Fruit fly (Drosophila melanogaster) whole organism, embryonic: ENCODE data around the gene PIG-Wb.
A peak's percentile ranks its signal among the peaks of the same experiment; 100 is the strongest.

Experiments used
- CG10431 ChIP-seq: fragments of 200-800 bp; sonication (Bioruptor generic); optimal IDR thresholded peaks from 3 replicates; lab custom pipeline; 2018; ENCODE audit warnings: missing biosample characterization, mild to moderate bottlenecking, missing genetic modification characterization
- CG10654 ChIP-seq: fragments of 200-800 bp; sonication (Bioruptor generic); optimal IDR thresholded peaks from 2 replicates; lab custom pipeline; 2016; ENCODE audit warnings: missing biosample characterization, missing genetic modification characterization
- CG12071 ChIP-seq: fragments of 200-800 bp; sonication (Bioruptor generic); optimal IDR thresholded peaks from 3 replicates; lab custom pipeline; 2018; ENCODE audit warnings: missing biosample characterization, mild to moderate bottlenecking, missing genetic modification characterization
- CG12299 ChIP-seq: fragments of 200-800 bp; sonication (Bioruptor generic); optimal IDR thresholded peaks from 2 replicates; lab custom pipeline; 2018; ENCODE audit warnings: missing biosample characterization, mild to moderate bottlenecking, missing genetic modification characterization
- CG12391 ChIP-seq: fragments of 200-800 bp; sonication (Bioruptor generic); optimal IDR thresholded peaks from 3 replicates; lab custom pipeline; 2018; ENCODE audit warnings: missing biosample characterization, mild to moderate bottlenecking, missing genetic modification characterization, moderate library complexity
- CG1529 ChIP-seq: fragments of 200-800 bp; sonication (Bioruptor generic); optimal IDR thresholded peaks from 3 replicates; lab custom pipeline; 2018; ENCODE audit warnings: missing biosample characterization, missing genetic modification characterization
- CG15601 ChIP-seq: fragments of 200-800 bp; sonication (Bioruptor generic); optimal IDR thresholded peaks from 3 replicates; lab custom pipeline; 2019; ENCODE audit warnings: missing biosample characterization, mild to moderate bottlenecking, missing genetic modification characterization, moderate library complexity
- CG16863 ChIP-seq: fragments of 200-800 bp; sonication (Bioruptor generic); optimal IDR thresholded peaks from 3 replicates; lab custom pipeline; 2016; ENCODE audit warnings: missing biosample characterization, missing genetic modification characterization
- CG1792 ChIP-seq: fragments of 200-800 bp; sonication (Bioruptor generic); optimal IDR thresholded peaks from 2 replicates; lab custom pipeline; 2016; ENCODE audit warnings: missing biosample characterization, missing genetic modification characterization
- CG18262 ChIP-seq: fragments of 200-800 bp; optimal IDR thresholded peaks from 3 replicates; lab custom pipeline; 2019; ENCODE audit warnings: missing biosample characterization, mild to moderate bottlenecking, missing genetic modification characterization, moderate library complexity
- CG18476 ChIP-seq: fragments of 200-800 bp; sonication (Bioruptor generic); optimal IDR thresholded peaks from 2 replicates; lab custom pipeline; 2016; ENCODE audit warnings: missing biosample characterization, mild to moderate bottlenecking, missing genetic modification characterization
- CG31365 ChIP-seq: fragments of 200-800 bp; sonication (Bioruptor generic); optimal IDR thresholded peaks from 2 replicates; lab custom pipeline; 2018; ENCODE audit warnings: missing biosample characterization, mild to moderate bottlenecking, missing genetic modification characterization
- CG33213 ChIP-seq: fragments of 200-800 bp; sonication (Bioruptor generic); optimal IDR thresholded peaks from 3 replicates; lab custom pipeline; 2016; ENCODE audit warnings: missing biosample characterization, missing genetic modification characterization
- CG3407 ChIP-seq: fragments of 200-800 bp; sonication (Bioruptor generic); optimal IDR thresholded peaks from 2 replicates; lab custom pipeline; 2018; ENCODE audit warnings: missing biosample characterization, mild to moderate bottlenecking, missing genetic modification characterization
- CG6175 ChIP-seq: fragments of 200-800 bp; sonication (Bioruptor generic); IDR thresholded peaks from 3 replicates; pipeline ENCODE4 v1.3.6; 2022; ENCODE audit warnings: missing biosample characterization, missing genetic modification characterization
- CG6254 ChIP-seq: fragments of 200-800 bp; sonication (Bioruptor generic); optimal IDR thresholded peaks from 3 replicates; lab custom pipeline; 2017; ENCODE audit warnings: mild to moderate bottlenecking, missing biosample characterization, missing genetic modification reagents, missing genetic modification characterization
- CG7745 ChIP-seq: fragments of 200-800 bp; sonication (Bioruptor generic); optimal IDR thresholded peaks from 2 replicates; lab custom pipeline; 2018; ENCODE audit warnings: missing biosample characterization, mild to moderate bottlenecking, missing genetic modification characterization, moderate library complexity
- CHES-1-like ChIP-seq: fragments of 200-800 bp; sonication (Bioruptor generic); optimal IDR thresholded peaks from 2 replicates; lab custom pipeline; 2016; ENCODE audit warnings: missing biosample characterization, missing genetic modification characterization
- D ChIP-seq, 2 experiments: fragments of 200-800 bp in 1 of 2; fragments of >200 bp in 1 of 2; sonication (Bioruptor generic) in 1 of 2; optimal IDR thresholded peaks; 2 replicates in 1 of 2; 3 replicates in 1 of 2; lab custom pipeline; 2017; ENCODE audit warnings: mild to moderate bottlenecking in 1 of 2, missing biosample characterization in 1 of 2, missing genetic modification characterization in 1 of 2, missing genetic modification reagents in 1 of 2
- D19A ChIP-seq: fragments of 200-800 bp; optimal IDR thresholded peaks from 3 replicates; lab custom pipeline; 2019; ENCODE audit warnings: missing biosample characterization, mild to moderate bottlenecking, missing genetic modification characterization, moderate library complexity
- Dll ChIP-seq: fragments of 200-800 bp; sonication (Bioruptor generic); IDR thresholded peaks from 4 replicates; pipeline ENCODE4 v1.3.6; 2022; ENCODE audit warnings: missing biosample characterization, missing genetic modification characterization; ENCODE audit not compliant: partially characterized antibody
- Drgx ChIP-seq: fragments of 200-800 bp; sonication (Bioruptor generic); IDR thresholded peaks from 2 replicates; pipeline ENCODE4 v1.3.6; 2022; ENCODE audit warnings: missing biosample characterization, missing genetic modification characterization
- Gsc ChIP-seq: fragments of 200-800 bp; sonication (Bioruptor generic); IDR thresholded peaks from 2 replicates; pipeline ENCODE4 v1.3.6; 2022; ENCODE audit warnings: missing biosample characterization, missing genetic modification characterization
- H15 ChIP-seq: fragments of 200-800 bp; sonication (Bioruptor generic); IDR thresholded peaks from 3 replicates; pipeline ENCODE4 v1.3.6; 2022; ENCODE audit warnings: missing biosample characterization, missing genetic modification characterization
- Hey ChIP-seq: fragments of 200-800 bp; sonication (Bioruptor generic); optimal IDR thresholded peaks from 3 replicates; lab custom pipeline; 2018; ENCODE audit warnings: missing biosample characterization, mild to moderate bottlenecking, missing genetic modification characterization
- Hmr ChIP-seq: fragments of 200-800 bp; sonication (Bioruptor generic); optimal IDR thresholded peaks from 3 replicates; lab custom pipeline; 2017; ENCODE audit warnings: mild to moderate bottlenecking, missing biosample characterization, missing genetic modification reagents, missing genetic modification characterization
- Meics ChIP-seq: fragments of 200-800 bp; sonication (Bioruptor generic); optimal IDR thresholded peaks from 2 replicates; lab custom pipeline; 2017; ENCODE audit warnings: missing biosample characterization, mild to moderate bottlenecking, missing genetic modification characterization
- Myb ChIP-seq: fragments of 200-800 bp; sonication (Bioruptor generic); optimal IDR thresholded peaks from 2 replicates; lab custom pipeline; 2016; ENCODE audit warnings: missing biosample characterization, missing genetic modification characterization
- Opbp ChIP-seq: fragments of 200-800 bp; sonication (Bioruptor generic); IDR thresholded peaks from 3 replicates; pipeline ENCODE4 v1.3.6; 2022; ENCODE audit warnings: missing biosample characterization, missing genetic modification characterization; ENCODE audit not compliant: partially characterized antibody
- Ptx1 ChIP-seq: fragments of 200-800 bp; sonication (Bioruptor generic); IDR thresholded peaks from 2 replicates; pipeline ENCODE4 v1.3.6; 2022; ENCODE audit warnings: missing biosample characterization, missing genetic modification characterization
- Xbp1 ChIP-seq: fragments of 200-800 bp; sonication (Bioruptor generic); optimal IDR thresholded peaks from 3 replicates; lab custom pipeline; 2016; ENCODE audit warnings: missing biosample characterization, mild to moderate bottlenecking, missing genetic modification characterization
- bsh ChIP-seq, 2 experiments: fragments of 200-800 bp; sonication (Bioruptor generic); optimal IDR thresholded peaks; 2 replicates each; lab custom pipeline; 2017 to 2018; ENCODE audit warnings: mild to moderate bottlenecking in 2 of 2, missing biosample characterization in 2 of 2, missing genetic modification characterization in 2 of 2, moderate library complexity in 1 of 2
- crol ChIP-seq: fragments of 200-800 bp; sonication (Bioruptor generic); IDR thresholded peaks from 2 replicates; pipeline ENCODE4 v1.3.6; 2022; ENCODE audit warnings: missing biosample characterization, missing genetic modification characterization
- dpn ChIP-seq, 2 experiments: fragments of 200-800 bp; sonication (Bioruptor generic); optimal IDR thresholded peaks; 3 replicates each; lab custom pipeline; 2016; ENCODE audit warnings: missing biosample characterization in 2 of 2, missing genetic modification characterization in 2 of 2
- en ChIP-seq: fragments of 200-800 bp; sonication (Bioruptor generic); optimal IDR thresholded peaks from 2 replicates; lab custom pipeline; 2016; ENCODE audit warnings: missing biosample characterization, missing genetic modification characterization
- fd64A ChIP-seq: fragments of 200-800 bp; sonication (Bioruptor generic); optimal IDR thresholded peaks from 3 replicates; lab custom pipeline; 2018; ENCODE audit warnings: missing biosample characterization, mild to moderate bottlenecking, missing genetic modification characterization
- gce ChIP-seq: fragments of 200-800 bp; sonication (Bioruptor generic); IDR thresholded peaks from 3 replicates; pipeline ENCODE4 v1.3.6; 2022; ENCODE audit warnings: missing biosample characterization, missing genetic modification characterization
- grn ChIP-seq: fragments of 200-800 bp; sonication (Bioruptor generic); optimal IDR thresholded peaks from 3 replicates; lab custom pipeline; 2017; ENCODE audit warnings: missing biosample characterization, missing genetic modification characterization
- hkb ChIP-seq, 2 experiments: fragments of 200-800 bp in 1 of 2; fragments of >200 bp in 1 of 2; sonication (Bioruptor generic) in 1 of 2; IDR thresholded peaks in 1 of 2; optimal IDR thresholded peaks in 1 of 2; 2 replicates each; pipeline versions ENCODE4 v1.3.6 to Lab custom; 2017 to 2022; ENCODE audit warnings: missing biosample characterization in 1 of 2, missing genetic modification characterization in 1 of 2
- jing ChIP-seq: fragments of 200-800 bp; sonication (Bioruptor generic); optimal IDR thresholded peaks from 2 replicates; lab custom pipeline; 2018; ENCODE audit warnings: missing biosample characterization, mild to moderate bottlenecking, missing genetic modification characterization
- knrl ChIP-seq: fragments of 200-800 bp; sonication (Bioruptor generic); IDR thresholded peaks from 3 replicates; pipeline ENCODE4 v1.3.6; 2022; ENCODE audit warnings: missing biosample characterization, missing genetic modification characterization; ENCODE audit not compliant: partially characterized antibody
- lmd ChIP-seq: fragments of 200-800 bp; sonication (Bioruptor generic); IDR thresholded peaks from 2 replicates; pipeline ENCODE4 v1.3.6; 2022; ENCODE audit warnings: missing biosample characterization, missing genetic modification characterization
- sc ChIP-seq, 3 experiments: fragments of >200 bp in 2 of 3; fragments of 200-800 bp in 1 of 3; sonication (Bioruptor generic) in 1 of 3; optimal IDR thresholded peaks; 2 replicates in 2 of 3; 3 replicates in 1 of 3; lab custom pipeline; 2017; ENCODE audit warnings: mild to moderate bottlenecking in 1 of 3, missing biosample characterization in 1 of 3, missing genetic modification characterization in 1 of 3, missing genetic modification reagents in 1 of 3
- sob ChIP-seq: fragments of 200-800 bp; sonication (Bioruptor generic); IDR thresholded peaks from 2 replicates; pipeline ENCODE4 v1.3.6; 2022; ENCODE audit warnings: missing biosample characterization, missing genetic modification characterization
- trh ChIP-seq: fragments of 200-800 bp; sonication (Bioruptor generic); optimal IDR thresholded peaks from 2 replicates; lab custom pipeline; 2016; ENCODE audit warnings: missing biosample characterization, missing genetic modification characterization
- ttk ChIP-seq: fragments of 200-800 bp; sonication (Bioruptor generic); IDR thresholded peaks from 2 replicates; pipeline ENCODE4 v2.1.2; 2022; ENCODE audit warnings: missing biosample characterization, missing genetic modification characterization
- tup ChIP-seq: fragments of 200-800 bp; sonication (Bioruptor generic); optimal IDR thresholded peaks from 2 replicates; lab custom pipeline; 2016; ENCODE audit warnings: missing biosample characterization, mild to moderate bottlenecking, missing genetic modification characterization, moderate library complexity

Gene PIG-Wb

dm6 chr3L:1690727-1691413 lies 47.0 kb downstream of the PIG-Wb start (continued):
- TF ChIP-seq trh (GFP tag; lab: Kevin White, UChicago) (no peak), Ptx1 (peak; percentile 29), CG16863 (GFP tag; lab: Kevin White, UChicago) (peak; percentile 5), H15 (peak; percentile 40; the same call in 1 of the 3 replicates), Drgx (GFP tag; lab: Robert Waterston, UW) (peak; percentile 75), crol (GFP tag; lab: Robert Waterston, UW) (peak; percentile 44), Xbp1 (GFP tag; lab: Kevin White, UChicago) (peak; percentile 20), CG10431 (GFP tag; lab: Kevin White, UChicago) (peak; percentile 69), ttk (GFP tag; lab: Robert Waterston, UW) (peak; percentile 56; the same call in 1 of the 2 replicates), CG15601 (tag; lab: Kevin White, UChicago) (peak; percentile 35), CG6175 (GFP tag; lab: Robert Waterston, UW) (0 out of 3 replicates have a peak, but pooled peaks have one; percentile 9), hkb (optimal IDR thresholded peaks at IDR 0.05; lab: Kevin White, UChicago) (no peak), hkb (GFP tag; IDR thresholded peaks at IDR 0.05; lab: Robert Waterston, UW) (0 out of 2 replicates have a peak, but pooled peaks have one; percentile 41), CG1792 (GFP tag; lab: Kevin White, UChicago) (no peak), CG18262 (tag; lab: Kevin White, UChicago) (peak; percentile 60), CG6254 (GFP tag; lab: Kevin White, UChicago) (peak; percentile 37), CG12299 (tag; lab: Kevin White, UChicago) (no peak), CG31365 (tag; lab: Kevin White, UChicago) (peak; percentile 15), CG18476 (GFP tag; lab: Kevin White, UChicago) (no peak), D19A (tag; lab: Kevin White, UChicago) (peak; percentile 8), Gsc (GFP tag; lab: Robert Waterston, UW) (peak; percentile 15; the same call in 1 of the 2 replicates), Hmr (GFP tag; lab: Kevin White, UChicago) (peak; percentile 21), sob (GFP tag; lab: Robert Waterston, UW) (0 out of 2 replicates have a peak, but pooled peaks have one; percentile 10), Opbp (no peak), CG7745 (tag; lab: Kevin White, UChicago) (no peak), bsh (GFP tag; optimal IDR thresholded peaks at IDR 0.05; lab: Kevin White, UChicago) (peak; percentile 65), knrl (GFP tag; lab: Robert Waterston, UW) (no peak), sc (optimal IDR thresholded peaks at IDR 0.05; lab: Kevin White, UChicago) (no peak), sc (GFP tag; optimal IDR thresholded peaks at IDR 0.05; lab: Kevin White, UChicago) (peak; percentile 46), tup (GFP tag; lab: Kevin White, UChicago) (peak; percentile 30), D (optimal IDR thresholded peaks at IDR 0.05; lab: Kevin White, UChicago) (no peak), D (GFP tag; optimal IDR thresholded peaks at IDR 0.05; lab: Kevin White, UChicago) (peak; percentile 50), dpn (GFP tag; optimal IDR thresholded peaks at IDR 0.05; lab: Kevin White, UChicago) (peak in 1 of 2 experiments; percentile 4), CG3407 (GFP tag; lab: Kevin White, UChicago) (peak; percentile 57), CHES-1-like (GFP tag; lab: Kevin White, UChicago) (peak; percentile 3), en (no peak), lmd (GFP tag; lab: Robert Waterston, UW) (peak; percentile 30; the same call in 1 of the 2 replicates), Myb (GFP tag; lab: Kevin White, UChicago) (no peak), Meics (GFP tag; lab: Kevin White, UChicago) (peak; percentile 28), CG12391 (tag; lab: Kevin White, UChicago) (peak; percentile 27), grn (GFP tag; lab: Kevin White, UChicago) (peak; percentile 3), fd64A (GFP tag; lab: Kevin White, UChicago) (peak; percentile 61), jing (GFP tag; lab: Kevin White, UChicago) (no peak), Dll (GFP tag; lab: Robert Waterston, UW) (no peak), Hey (tag; lab: Kevin White, UChicago) (no peak), CG1529 (GFP tag; lab: Kevin White, UChicago) (peak; percentile 11), CG33213 (GFP tag; lab: Kevin White, UChicago) (no peak), CG10654 (GFP tag; lab: Kevin White, UChicago) (peak; percentile 17), gce (GFP tag; lab: Robert Waterston, UW) (no peak; the same call in 2 of the 3 replicates), CG12071 (peak; percentile 70)
